Fruit fly (Drosophila melanogaster) whole organism, embryonic: ENCODE results near the gene eIF3d1.
A peak's percentile ranks its signal among the peaks of the same experiment; 100 is the strongest.

Experiments
- ATbp ChIP-seq: fragments of 200-800 bp; sonication (Bioruptor generic); optimal IDR thresholded peaks from 2 replicates; lab custom pipeline; 2017; ENCODE audit warnings: missing biosample characterization, mild to moderate bottlenecking, missing genetic modification characterization, missing genetic modification reagents
- Atf-2 ChIP-seq: fragments of 200-800 bp; sonication (Bioruptor generic); optimal IDR thresholded peaks from 2 replicates; lab custom pipeline; 2016; ENCODE audit warnings: missing biosample characterization, missing genetic modification characterization
- CG11695 ChIP-seq: fragments of 200-800 bp; sonication (Bioruptor generic); IDR thresholded peaks from 3 replicates; pipeline ENCODE4 v1.3.6; 2022; ENCODE audit warnings: missing biosample characterization, missing genetic modification characterization
- CG12236 ChIP-seq: fragments of 200-800 bp; sonication (Bioruptor generic); optimal IDR thresholded peaks from 2 replicates; lab custom pipeline; 2016; ENCODE audit warnings: missing biosample characterization, missing genetic modification characterization
- CG14667 ChIP-seq: fragments of 200-800 bp; sonication (Bioruptor generic); IDR thresholded peaks from 2 replicates; pipeline ENCODE4 v1.3.6; 2022; ENCODE audit warnings: missing biosample characterization, missing genetic modification characterization
- CG15011 ChIP-seq: fragments of 200-800 bp; sonication (Bioruptor generic); optimal IDR thresholded peaks from 3 replicates; lab custom pipeline; 2018; ENCODE audit warnings: missing biosample characterization, mild to moderate bottlenecking, missing genetic modification characterization
- CG17186 ChIP-seq: fragments of 200-800 bp; sonication (Bioruptor generic); optimal IDR thresholded peaks from 3 replicates; lab custom pipeline; 2017; ENCODE audit warnings: missing biosample characterization, missing genetic modification reagents, missing genetic modification characterization
- CG17568 ChIP-seq: fragments of 200-800 bp; sonication (Bioruptor generic); optimal IDR thresholded peaks from 2 replicates; lab custom pipeline; 2018; ENCODE audit warnings: missing biosample characterization, mild to moderate bottlenecking, missing genetic modification characterization, moderate library complexity
- CG30431 ChIP-seq: fragments of 200-800 bp; sonication (Bioruptor generic); optimal IDR thresholded peaks from 2 replicates; lab custom pipeline; 2017; ENCODE audit warnings: missing biosample characterization, missing genetic modification characterization
- CG33557 ChIP-seq: fragments of 200-800 bp; sonication (Bioruptor generic); optimal IDR thresholded peaks from 2 replicates; lab custom pipeline; 2019; ENCODE audit warnings: missing biosample characterization, mild to moderate bottlenecking, missing genetic modification characterization, moderate library complexity
- CG34224 ChIP-seq: fragments of 200-800 bp; sonication (Bioruptor generic); IDR thresholded peaks from 3 replicates; pipeline ENCODE4 v1.3.6; 2022; ENCODE audit warnings: missing biosample characterization, missing genetic modification characterization; ENCODE audit not compliant: partially characterized antibody
- CG4404 ChIP-seq: fragments of 200-800 bp; sonication (Bioruptor generic); IDR thresholded peaks from 2 replicates; pipeline ENCODE4 v1.3.6; 2022; ENCODE audit warnings: missing biosample characterization, missing genetic modification characterization
- CG4424 ChIP-seq: fragments of 200-800 bp; sonication (Bioruptor generic); optimal IDR thresholded peaks from 3 replicates; lab custom pipeline; 2016; ENCODE audit warnings: missing biosample characterization, missing genetic modification characterization
- CG4707 ChIP-seq: fragments of 200-800 bp; sonication (Bioruptor generic); optimal IDR thresholded peaks from 2 replicates; lab custom pipeline; 2018; ENCODE audit warnings: missing biosample characterization, mild to moderate bottlenecking, missing genetic modification characterization, moderate library complexity
- CG5180 ChIP-seq: fragments of 200-800 bp; sonication (Bioruptor generic); optimal IDR thresholded peaks from 3 replicates; lab custom pipeline; 2017; ENCODE audit warnings: missing biosample characterization, missing genetic modification characterization, mild to moderate bottlenecking, moderate library complexity, missing genetic modification reagents
- CG8765 ChIP-seq: fragments of 200-800 bp; sonication (Bioruptor generic); IDR thresholded peaks from 2 replicates; pipeline ENCODE4 v1.3.6; 2022; ENCODE audit warnings: missing biosample characterization, missing genetic modification characterization
- D19A ChIP-seq: fragments of 200-800 bp; optimal IDR thresholded peaks from 3 replicates; lab custom pipeline; 2019; ENCODE audit warnings: missing biosample characterization, mild to moderate bottlenecking, missing genetic modification characterization, moderate library complexity
- Dad ChIP-seq: fragments of 200-800 bp; sonication (Bioruptor generic); optimal IDR thresholded peaks from 3 replicates; lab custom pipeline; 2016; ENCODE audit warnings: missing biosample characterization, missing genetic modification characterization
- Dfd ChIP-seq, 2 experiments: fragments of >200 bp; optimal IDR thresholded peaks; 2 replicates each; lab custom pipeline; 2017; ENCODE audit warnings: missing biosample characterization in 2 of 2, missing genetic modification characterization in 2 of 2
- Doc3 ChIP-seq: fragments of 200-800 bp; sonication (Bioruptor generic); IDR thresholded peaks from 3 replicates; pipeline ENCODE4 v1.3.6; 2022; ENCODE audit warnings: missing biosample characterization, missing genetic modification characterization; ENCODE audit not compliant: partially characterized antibody
- ERR ChIP-seq: fragments of 200-800 bp; sonication (Bioruptor generic); optimal IDR thresholded peaks from 2 replicates; lab custom pipeline; 2016; ENCODE audit warnings: missing biosample characterization, missing genetic modification characterization
- GATAe ChIP-seq: fragments of 200-800 bp; sonication (Bioruptor generic); conservative IDR thresholded peaks from 2 replicates; pipeline ENCODE4 v1.3.6; 2022; ENCODE audit warnings: missing biosample characterization, missing genetic modification characterization
- Gsc ChIP-seq: fragments of 200-800 bp; sonication (Bioruptor generic); IDR thresholded peaks from 2 replicates; pipeline ENCODE4 v1.3.6; 2022; ENCODE audit warnings: missing biosample characterization, missing genetic modification characterization
- H2.0 ChIP-seq: fragments of 200-800 bp; sonication (Bioruptor generic); IDR thresholded peaks from 2 replicates; pipeline ENCODE4 v1.3.6; 2022; ENCODE audit warnings: missing biosample characterization, missing genetic modification characterization
- Lim3 ChIP-seq: fragments of 200-800 bp; sonication (Bioruptor generic); IDR thresholded peaks from 2 replicates; pipeline ENCODE4 v1.3.6; 2022; ENCODE audit warnings: missing biosample characterization, missing genetic modification characterization
- Max ChIP-seq: fragments of 200-800 bp; sonication (Bioruptor generic); optimal IDR thresholded peaks from 2 replicates; lab custom pipeline; 2016; ENCODE audit warnings: missing biosample characterization, mild to moderate bottlenecking, missing genetic modification characterization
- NC2β ChIP-seq: fragments of 200-800 bp; sonication (Bioruptor generic); optimal IDR thresholded peaks from 2 replicates; lab custom pipeline; 2016; ENCODE audit warnings: missing biosample characterization, missing genetic modification characterization
- Ravus ChIP-seq: fragments of 200-800 bp; sonication (Bioruptor generic); IDR thresholded peaks from 2 replicates; pipeline ENCODE4 v1.3.6; 2022; ENCODE audit warnings: missing biosample characterization, missing genetic modification characterization
- Rx ChIP-seq: fragments of 200-800 bp; sonication (Bioruptor generic); IDR thresholded peaks from 2 replicates; pipeline ENCODE4 v1.3.6; 2022; ENCODE audit warnings: missing biosample characterization, missing genetic modification characterization
- ac ChIP-seq: fragments of 200-800 bp; sonication (Bioruptor generic); optimal IDR thresholded peaks from 3 replicates; lab custom pipeline; 2017; ENCODE audit warnings: missing biosample characterization, mild to moderate bottlenecking, missing genetic modification characterization
- ara ChIP-seq: fragments of 200-800 bp; sonication (Bioruptor generic); IDR thresholded peaks from 2 replicates; pipeline ENCODE4 v1.3.6; 2022; ENCODE audit warnings: missing biosample characterization, missing genetic modification characterization
- bigmax ChIP-seq: fragments of 200-800 bp; sonication (Bioruptor generic); optimal IDR thresholded peaks from 2 replicates; lab custom pipeline; 2018; ENCODE audit warnings: missing biosample characterization, mild to moderate bottlenecking, missing genetic modification characterization
- cad ChIP-seq: fragments of >200 bp; optimal IDR thresholded peaks from 2 replicates; lab custom pipeline; 2017; ENCODE audit warnings: missing biosample characterization, missing genetic modification characterization
- crp ChIP-seq, 2 experiments: fragments of 200-800 bp; sonication (Bioruptor generic); optimal IDR thresholded peaks; 2 replicates in 1 of 2; 3 replicates in 1 of 2; lab custom pipeline; 2017; ENCODE audit warnings: missing biosample characterization in 2 of 2, missing genetic modification characterization in 2 of 2, mild to moderate bottlenecking in 1 of 2, moderate library complexity in 1 of 2
- dmrt99B ChIP-seq: fragments of 200-800 bp; sonication (Bioruptor generic); optimal IDR thresholded peaks from 2 replicates; lab custom pipeline; 2018; ENCODE audit warnings: missing biosample characterization, mild to moderate bottlenecking, missing genetic modification characterization, moderate library complexity
- ewg ChIP-seq: fragments of 200-800 bp; sonication (Bioruptor generic); optimal IDR thresholded peaks from 3 replicates; lab custom pipeline; 2017; ENCODE audit warnings: mild to moderate bottlenecking, missing biosample characterization, missing genetic modification reagents, missing genetic modification characterization
- fd102C ChIP-seq: fragments of 200-800 bp; sonication (Bioruptor generic); optimal IDR thresholded peaks from 2 replicates; lab custom pipeline; 2018; ENCODE audit warnings: missing biosample characterization, mild to moderate bottlenecking, missing genetic modification characterization, moderate library complexity
- fd96Cb ChIP-seq: fragments of 200-800 bp; sonication (Bioruptor generic); optimal IDR thresholded peaks from 2 replicates; lab custom pipeline; 2018; ENCODE audit warnings: missing biosample characterization, mild to moderate bottlenecking, missing genetic modification characterization, moderate library complexity
- gt ChIP-seq: fragments of 200-800 bp; sonication (Bioruptor generic); IDR thresholded peaks from 2 replicates; pipeline ENCODE4 v1.3.6; 2022; ENCODE audit warnings: missing biosample characterization, missing genetic modification characterization
- ken ChIP-seq: fragments of 200-800 bp; sonication (Bioruptor generic); IDR thresholded peaks from 3 replicates; pipeline ENCODE4 v1.3.6; 2022; ENCODE audit warnings: missing biosample characterization, missing genetic modification characterization
- lab ChIP-seq: fragments of 200-800 bp; sonication (Bioruptor generic); optimal IDR thresholded peaks from 3 replicates; lab custom pipeline; 2017; ENCODE audit warnings: missing biosample characterization, missing genetic modification characterization, mild to moderate bottlenecking, moderate library complexity, missing genetic modification reagents
- lola ChIP-seq, 3 experiments: fragments of >200 bp in 2 of 3; fragments of 200-800 bp in 1 of 3; sonication (Bioruptor generic) in 1 of 3; optimal IDR thresholded peaks; 2 replicates each; lab custom pipeline; 2017 to 2019; ENCODE audit warnings: missing biosample characterization in 3 of 3, missing genetic modification characterization in 3 of 3, mild to moderate bottlenecking in 1 of 3, moderate library complexity in 1 of 3
- nau ChIP-seq: fragments of 200-800 bp; sonication (Bioruptor generic); optimal IDR thresholded peaks from 3 replicates; lab custom pipeline; 2017; ENCODE audit warnings: missing biosample characterization, mild to moderate bottlenecking, missing genetic modification characterization, missing genetic modification reagents
- prd ChIP-seq, 3 experiments: fragments of >200 bp in 2 of 3; fragments of 200-800 bp in 1 of 3; sonication (Bioruptor generic) in 1 of 3; optimal IDR thresholded peaks in 2 of 3; IDR thresholded peaks in 1 of 3; 2 replicates in 2 of 3; 3 replicates in 1 of 3; pipeline versions ENCODE4 v1.3.6 to Lab custom; 2017 to 2022; ENCODE audit warnings: missing biosample characterization in 1 of 3, missing genetic modification characterization in 1 of 3
- so ChIP-seq: fragments of 200-800 bp; sonication (Bioruptor generic); IDR thresholded peaks from 3 replicates; pipeline ENCODE4 v1.3.6; 2022; ENCODE audit warnings: missing biosample characterization, missing genetic modification characterization
- ssp ChIP-seq: fragments of 200-800 bp; sonication (Bioruptor generic); IDR thresholded peaks from 2 replicates; pipeline ENCODE4 v1.3.6; 2022; ENCODE audit warnings: missing biosample characterization, missing genetic modification characterization
- unpg ChIP-seq: fragments of 200-800 bp; sonication (Bioruptor generic); optimal IDR thresholded peaks from 3 replicates; lab custom pipeline; 2018; ENCODE audit warnings: missing biosample characterization, mild to moderate bottlenecking, missing genetic modification characterization, moderate library complexity

Gene eIF3d1

dm6 chr3R:23709508-23710208 lies 29.8 kb downstream of the eIF3d1 start, which contains the start of gene CG10301 (continued):
- TF ChIP-seq Dfd (GFP tag; optimal IDR thresholded peaks at IDR 0.05; lab: Kevin White, UChicago) (no peak), H2.0 (peak; percentile 56; the same call in 1 of the 2 replicates), Ravus (GFP tag; lab: Robert Waterston, UW) (no peak; the same call in 1 of the 2 replicates), CG17186 (GFP tag; lab: Kevin White, UChicago) (peak; percentile 26), bigmax (GFP tag; lab: Kevin White, UChicago) (no peak), ATbp (GFP tag; lab: Kevin White, UChicago) (peak; percentile 56), ara (GFP tag; lab: Robert Waterston, UW) (peak; percentile 84), CG4424 (GFP tag; lab: Kevin White, UChicago) (peak; percentile 59), CG17568 (GFP tag; lab: Kevin White, UChicago) (no peak), so (GFP tag; lab: Robert Waterston, UW) (peak; percentile 41; the same call in 1 of the 3 replicates), fd102C (GFP tag; lab: Kevin White, UChicago) (peak; percentile 76), Gsc (GFP tag; lab: Robert Waterston, UW) (peak; percentile 25; the same call in 1 of the 2 replicates), CG4404 (GFP tag; lab: Robert Waterston, UW) (peak; percentile 84), nau (peak; percentile 79), ken (GFP tag; lab: Robert Waterston, UW) (peak; percentile 50; the same call in 1 of the 3 replicates), lola (GFP tag; optimal IDR thresholded peaks at IDR 0.05; lab: Kevin White, UChicago) (peak in 1 of 3 experiments; percentile 81), D19A (tag; lab: Kevin White, UChicago) (peak; percentile 67), CG33557 (GFP tag; lab: Kevin White, UChicago) (peak; percentile 61), CG34224 (GFP tag; lab: Robert Waterston, UW) (no peak), CG14667 (peak; percentile 56), CG15011 (GFP tag; lab: Kevin White, UChicago) (no peak), NC2β (GFP tag; lab: Kevin White, UChicago) (peak; percentile 54), CG11695 (GFP tag; lab: Robert Waterston, UW) (peak; percentile 50; the same call in 1 of the 3 replicates), CG4707 (GFP tag; lab: Kevin White, UChicago) (peak; percentile 21), GATAe (GFP tag; lab: Robert Waterston, UW) (0 out of 2 replicates have a peak, but pooled peaks have one; percentile 19), fd96Cb (tag; lab: Kevin White, UChicago) (peak; percentile 69), CG8765 (GFP tag; lab: Robert Waterston, UW) (peak; percentile 81), ac (GFP tag; lab: Kevin White, UChicago) (peak; percentile 61), Atf-2 (peak; percentile 46), ewg (GFP tag; lab: Kevin White, UChicago) (peak; percentile 56), unpg (GFP tag; lab: Kevin White, UChicago) (peak; percentile 61), prd (optimal IDR thresholded peaks at IDR 0.05; lab: Kevin White, UChicago) (no peak), prd (GFP tag; IDR thresholded peaks at IDR 0.05; lab: Robert Waterston, UW) (peak; percentile 86), CG12236 (GFP tag; lab: Kevin White, UChicago) (peak; percentile 7), Doc3 (GFP tag; lab: Robert Waterston, UW) (no peak), CG5180 (peak; percentile 1), Dad (GFP tag; lab: Kevin White, UChicago) (peak; percentile 27), cad (GFP tag; lab: Kevin White, UChicago) (no peak), crp (GFP tag; optimal IDR thresholded peaks at IDR 0.05; lab: Kevin White, UChicago) (peak in 1 of 2 experiments; percentile 1), Rx (peak; percentile 39), lab (GFP tag; lab: Kevin White, UChicago) (peak; percentile 43), Lim3 (no peak), gt (0 out of 2 replicates have a peak, but pooled peaks have one; percentile 31), ssp (peak; percentile 36; the same call in 1 of the 2 replicates), CG30431 (GFP tag; lab: Kevin White, UChicago) (peak; percentile 75), ERR (GFP tag; lab: Kevin White, UChicago) (no peak), Max (GFP tag; lab: Kevin White, UChicago) (peak; percentile 20), dmrt99B (tag; lab: Kevin White, UChicago) (peak; percentile 66)
